ENCODE assay signal across 2 fruit fly cellular contexts in genomic region chrX:18261494-18261893, dm6.
TF ChIP-seq lines count a peak whose summit lies in the region.

No protein-coding gene starts in this region.

- no peak for TF ChIP-seq CTCF in whole organism, embryonic (GFP tag; optimal IDR thresholded peaks at IDR 0.05; lab: Kevin White, UChicago)

TF ChIP-seq in whole organism, embryonic, 481 proteins besides CTCF, POLR2A, EP300 and RAD21:
- TF ChIP-seq CG11695 (GFP tag; IDR thresholded peaks at IDR 0.05; lab: Robert Waterston, UW) (no peak), CG6175 (GFP tag; IDR thresholded peaks at IDR 0.05; lab: Robert Waterston, UW) (no peak), CG17612 (GFP tag; IDR thresholded peaks at IDR 0.05; lab: Robert Waterston, UW) (no peak), Hsf (GFP tag; optimal IDR thresholded peaks at IDR 0.05; lab: Kevin White, UChicago) (no peak), disco-r (GFP tag; optimal IDR thresholded peaks at IDR 0.05; lab: Kevin White, UChicago) (no peak), jing (GFP tag; optimal IDR thresholded peaks at IDR 0.05; lab: Kevin White, UChicago) (no peak), CG31224 (GFP tag; IDR thresholded peaks at IDR 0.05; lab: Robert Waterston, UW) (no peak), Nf-YC (tag; optimal IDR thresholded peaks at IDR 0.05; lab: Kevin White, UChicago) (peak; percentile 41), ATbp (GFP tag; optimal IDR thresholded peaks at IDR 0.05; lab: Kevin White, UChicago) (no peak), sob (GFP tag; IDR thresholded peaks at IDR 0.05; lab: Robert Waterston, UW) (no peak), CG3847 (GFP tag; IDR thresholded peaks at IDR 0.05; lab: Robert Waterston, UW) (no peak), GATAe (GFP tag; conservative IDR thresholded peaks at IDR 0.05; lab: Robert Waterston, UW) (peak; percentile 75), sqz (GFP tag; optimal IDR thresholded peaks at IDR 0.05; lab: Kevin White, UChicago) (no peak), CG14710 (tag; optimal IDR thresholded peaks at IDR 0.05; lab: Kevin White, UChicago) (no peak), Hand (GFP tag; optimal IDR thresholded peaks at IDR 0.05; lab: Kevin White, UChicago) (no peak), psq (GFP tag; optimal IDR thresholded peaks at IDR 0.05; lab: Kevin White, UChicago) (no peak), Abd-B (GFP tag; optimal IDR thresholded peaks at IDR 0.05; lab: Kevin White, UChicago) (no peak), CG3281 (GFP tag; optimal IDR thresholded peaks at IDR 0.05; lab: Kevin White, UChicago) (no peak), Fer3 (tag; optimal IDR thresholded peaks at IDR 0.05; lab: Kevin White, UChicago) (no peak), CG3726 (GFP tag; IDR thresholded peaks at IDR 0.05; lab: Robert Waterston, UW) (no peak), hb (GFP tag; IDR thresholded peaks at IDR 0.05; lab: Robert Waterston, UW; ENCODE audit: partially characterized antibody) (no peak), CG14014 (GFP tag; IDR thresholded peaks at IDR 0.05; lab: Robert Waterston, UW) (no peak), sc (optimal IDR thresholded peaks at IDR 0.05; lab: Kevin White, UChicago) (no peak), sc (GFP tag; optimal IDR thresholded peaks at IDR 0.05; lab: Kevin White, UChicago) (no peak), Taf1 (GFP tag; IDR thresholded peaks at IDR 0.05; lab: Robert Waterston, UW) (no peak), CG15514 (GFP tag; optimal IDR thresholded peaks at IDR 0.05; lab: Kevin White, UChicago) (peak; percentile 92), PHDP (tag; optimal IDR thresholded peaks at IDR 0.05; lab: Kevin White, UChicago) (no peak), fd64A (GFP tag; optimal IDR thresholded peaks at IDR 0.05; lab: Kevin White, UChicago) (no peak), slp2 (GFP tag; optimal IDR thresholded peaks at IDR 0.05; lab: Kevin White, UChicago) (no peak), Pdp1 (GFP tag; optimal IDR thresholded peaks at IDR 0.05; lab: Kevin White, UChicago) (peak in 1 of 2 experiments; percentile 29), Eip74EF (GFP tag; optimal IDR thresholded peaks at IDR 0.05; lab: Kevin White, UChicago) (no peak), Nf-YB (GFP tag; optimal IDR thresholded peaks at IDR 0.05; lab: Kevin White, UChicago) (peak; percentile 61), CG16813 (GFP tag; IDR thresholded peaks at IDR 0.05; lab: Robert Waterston, UW; ENCODE audit: partially characterized antibody) (no peak)

TF ChIP-seq in whole organism, prepupa, 60 proteins besides CTCF, POLR2A, EP300 and RAD21:
- TF ChIP-seq CG11294 (GFP tag; IDR thresholded peaks at IDR 0.05; lab: Robert Waterston, UW) (no peak), Eip93F (GFP tag; optimal IDR thresholded peaks at IDR 0.05; lab: Kevin White, UChicago) (no peak), cyc (GFP tag; optimal IDR thresholded peaks at IDR 0.05; lab: Kevin White, UChicago) (no peak), svp (GFP tag; lab: Kevin White, UChicago) (peak; percentile 11), CG8632 (GFP tag; optimal IDR thresholded peaks at IDR 0.05; lab: Kevin White, UChicago) (no peak)
